Worm (Caenorhabditis elegans): ENCODE results near the gene srr-4.

ce11 chrV:5067390-5067789 lies 48.4 kb downstream of the srr-4 start:
- TF ChIP-seq sptf-1 (tag; optimal IDR thresholded peaks at IDR 0.05) (no peak), pha-4 (tag; optimal IDR thresholded peaks at IDR 0.05) (no peak), tbx-8 (GFP tag; optimal IDR thresholded peaks at IDR 0.05) (no peak), snpc-4 (tag; optimal IDR thresholded peaks at IDR 0.05) (no peak), lin-13 (tag; optimal IDR thresholded peaks at IDR 0.05) (no peak), lsy-2 (tag; optimal IDR thresholded peaks at IDR 0.05) (no peak)
